Worm (Caenorhabditis elegans): ENCODE measurements around the gene H37A05.2.

- TF ChIP-seq egl-27 (tag; optimal IDR thresholded peaks at IDR 0.05) (no peak), hlh-4 (tag; optimal IDR thresholded peaks at IDR 0.05) (no peak), alr-1 (tag; optimal IDR thresholded peaks at IDR 0.05; ENCODE audit: borderline replicate concordance) (no peak), xbp-1 (tag; optimal IDR thresholded peaks at IDR 0.05) (no peak), nhr-76 (tag; optimal IDR thresholded peaks at IDR 0.05) (no peak), ces-1 (GFP tag; optimal IDR thresholded peaks at IDR 0.05) (no peak), pax-3 (tag; optimal IDR thresholded peaks at IDR 0.05) (no peak), ama-1 (optimal IDR thresholded peaks at IDR 0.05) (no peak), tbx-2 (tag; optimal IDR thresholded peaks at IDR 0.05) (no peak), aha-1 (tag; optimal IDR thresholded peaks at IDR 0.05) (no peak), lin-15B (tag; optimal IDR thresholded peaks at IDR 0.05) (no peak), irx-1 (tag; optimal IDR thresholded peaks at IDR 0.05) (no peak)
Measured at ce11 chrV:13589494-13590176, 44.4 kb downstream of the H37A05.2 start, which contains the start of the genes F53F4.2 and F53F4.18.
